Comparison of ENCODE assay signal across 1 fruit fly cellular context in genomic region chrX:8676631-8677224, dm6.
TF ChIP-seq lines count a peak whose summit lies in the region.

Gene Rubicon (plus strand): TSS chrX:8677063.

TF ChIP-seq in whole organism, embryonic, 481 proteins besides CTCF, POLR2A, EP300 and RAD21 (continued from another document and continues in another):
- peak; percentile 23 for TF ChIP-seq chn (GFP tag; optimal IDR thresholded peaks at IDR 0.05; lab: Kevin White, UChicago)
- TF ChIP-seq kah (GFP tag; optimal IDR thresholded peaks at IDR 0.05; lab: Kevin White, UChicago) = no peak
- no peak for TF ChIP-seq Elba2 (GFP tag; optimal IDR thresholded peaks at IDR 0.05; lab: Kevin White, UChicago)
- no peak for TF ChIP-seq Lpt (GFP tag; optimal IDR thresholded peaks at IDR 0.05; lab: Kevin White, UChicago)
- peak; percentile 48 for TF ChIP-seq CG10543 (GFP tag; optimal IDR thresholded peaks at IDR 0.05; lab: Kevin White, UChicago)
- TF ChIP-seq CG9932 (GFP tag; IDR thresholded peaks at IDR 0.05; lab: Robert Waterston, UW) = peak; percentile 64
- TF ChIP-seq Hr78 (GFP tag; optimal IDR thresholded peaks at IDR 0.05; lab: Kevin White, UChicago) = no peak
- TF ChIP-seq CG11723 (GFP tag; optimal IDR thresholded peaks at IDR 0.05; lab: Kevin White, UChicago) = no peak
- TF ChIP-seq sd (tag; optimal IDR thresholded peaks at IDR 0.05; lab: Kevin White, UChicago) = peak; percentile 60
- no peak for TF ChIP-seq CkIIα-i1 (GFP tag; IDR thresholded peaks at IDR 0.05; lab: Robert Waterston, UW)
- TF ChIP-seq CG1602 (GFP tag; optimal IDR thresholded peaks at IDR 0.05; lab: Kevin White, UChicago) = no peak
- peak; percentile 42 for TF ChIP-seq CG17186 (GFP tag; optimal IDR thresholded peaks at IDR 0.05; lab: Kevin White, UChicago)
- TF ChIP-seq CG32772 (GFP tag; IDR thresholded peaks at IDR 0.05; lab: Robert Waterston, UW) = no peak
- TF ChIP-seq unpg (GFP tag; optimal IDR thresholded peaks at IDR 0.05; lab: Kevin White, UChicago) = peak; percentile 11
- TF ChIP-seq nom (GFP tag; optimal IDR thresholded peaks at IDR 0.05; lab: Kevin White, UChicago) = peak; percentile 86
- no peak for TF ChIP-seq CG31441 (GFP tag; IDR thresholded peaks at IDR 0.05; lab: Robert Waterston, UW)
- no peak for TF ChIP-seq Kr (GFP tag; optimal IDR thresholded peaks at IDR 0.05; lab: Kevin White, UChicago)
- TF ChIP-seq ara (GFP tag; IDR thresholded peaks at IDR 0.05; lab: Robert Waterston, UW) = no peak
- TF ChIP-seq h (optimal IDR thresholded peaks at IDR 0.05; lab: Kevin White, UChicago) = no peak
- no peak for TF ChIP-seq CG6175 (GFP tag; IDR thresholded peaks at IDR 0.05; lab: Robert Waterston, UW)
- TF ChIP-seq vfl (GFP tag; optimal IDR thresholded peaks at IDR 0.05; lab: Kevin White, UChicago) = no peak
- TF ChIP-seq kni (GFP tag; optimal IDR thresholded peaks at IDR 0.05; lab: Kevin White, UChicago) = peak; percentile 6
- TF ChIP-seq trem (tag; optimal IDR thresholded peaks at IDR 0.05; lab: Kevin White, UChicago) = peak; percentile 44
- TF ChIP-seq CG10366 (GFP tag; IDR thresholded peaks at IDR 0.05; lab: Robert Waterston, UW) = no peak
- TF ChIP-seq NK7.1 (GFP tag; optimal IDR thresholded peaks at IDR 0.05; lab: Kevin White, UChicago) = no peak
- no peak for TF ChIP-seq Hr39 (optimal IDR thresholded peaks at IDR 0.05; lab: Kevin White, UChicago)
- TF ChIP-seq CG10147 (GFP tag; optimal IDR thresholded peaks at IDR 0.05; lab: Kevin White, UChicago) = peak; percentile 3
- TF ChIP-seq Bgb (GFP tag; IDR thresholded peaks at IDR 0.05; lab: Robert Waterston, UW; ENCODE audit: partially characterized antibody) = peak; percentile 95
- TF ChIP-seq Bteb2 (GFP tag; optimal IDR thresholded peaks at IDR 0.05; lab: Kevin White, UChicago) = no peak
- TF ChIP-seq MBD-R2 (GFP tag; IDR thresholded peaks at IDR 0.05; lab: Robert Waterston, UW) = peak; percentile 83
- TF ChIP-seq CG16779 (GFP tag; IDR thresholded peaks at IDR 0.05; lab: Robert Waterston, UW) = no peak
- TF ChIP-seq prd (optimal IDR thresholded peaks at IDR 0.05; lab: Kevin White, UChicago) = no peak
- TF ChIP-seq prd (GFP tag; IDR thresholded peaks at IDR 0.05; lab: Robert Waterston, UW) = peak; percentile 46; the same call in 1 of the 3 replicates
- TF ChIP-seq CG14667 (GFP tag; IDR thresholded peaks at IDR 0.05; lab: Robert Waterston, UW) = no peak
- TF ChIP-seq CG7928 (GFP tag; optimal IDR thresholded peaks at IDR 0.05; lab: Kevin White, UChicago) = no peak
- no peak for TF ChIP-seq schlank (tag; optimal IDR thresholded peaks at IDR 0.05; lab: Kevin White, UChicago)
- TF ChIP-seq salm (tag; optimal IDR thresholded peaks at IDR 0.05; lab: Kevin White, UChicago) = no peak
- TF ChIP-seq esg (GFP tag; conservative IDR thresholded peaks at IDR 0.05; lab: Robert Waterston, UW) = no peak
- TF ChIP-seq CG5180 (GFP tag; optimal IDR thresholded peaks at IDR 0.05; lab: Kevin White, UChicago) = no peak
- TF ChIP-seq CG11398 (GFP tag; optimal IDR thresholded peaks at IDR 0.05; lab: Kevin White, UChicago) = no peak
- peak; percentile 48; the same call in 2 of the 3 replicates for TF ChIP-seq mld (GFP tag; IDR thresholded peaks at IDR 0.05; lab: Robert Waterston, UW; ENCODE audit: partially characterized antibody)
- TF ChIP-seq CG13287 (GFP tag; IDR thresholded peaks at IDR 0.05; lab: Robert Waterston, UW; ENCODE audit: partially characterized antibody) = peak; percentile 93
- no peak for TF ChIP-seq CG11696 (GFP tag; IDR thresholded peaks at IDR 0.05; lab: Robert Waterston, UW)
- TF ChIP-seq sna (GFP tag; IDR thresholded peaks at IDR 0.05; lab: Robert Waterston, UW; ENCODE audit: partially characterized antibody) = peak; percentile 84
- TF ChIP-seq gcm2 (GFP tag; optimal IDR thresholded peaks at IDR 0.05; lab: Kevin White, UChicago) = no peak
- TF ChIP-seq CG43689 (GFP tag; IDR thresholded peaks at IDR 0.05; lab: Robert Waterston, UW) = no peak
- TF ChIP-seq CG8944 (GFP tag; optimal IDR thresholded peaks at IDR 0.05; lab: Kevin White, UChicago) = no peak
- peak; percentile 72 for TF ChIP-seq CG32532 (GFP tag; IDR thresholded peaks at IDR 0.05; lab: Robert Waterston, UW)
- peak; percentile 49 for TF ChIP-seq Jarid2 (GFP tag; optimal IDR thresholded peaks at IDR 0.05; lab: Kevin White, UChicago)
- peak; percentile 77 for TF ChIP-seq dm (GFP tag; optimal IDR thresholded peaks at IDR 0.05; lab: Kevin White, UChicago)
- TF ChIP-seq CG3838 (GFP tag; optimal IDR thresholded peaks at IDR 0.05; lab: Kevin White, UChicago) = no peak
- TF ChIP-seq insv (GFP tag; optimal IDR thresholded peaks at IDR 0.05; lab: Kevin White, UChicago) = peak in 1 of 2 experiments; percentile 68
- peak; percentile 26; the same call in 1 of the 2 replicates for TF ChIP-seq Awh (GFP tag; IDR thresholded peaks at IDR 0.05; lab: Robert Waterston, UW)
- TF ChIP-seq CG30403 (GFP tag; optimal IDR thresholded peaks at IDR 0.05; lab: Kevin White, UChicago) = no peak
- peak; percentile 64 for TF ChIP-seq gfzf (GFP tag; optimal IDR thresholded peaks at IDR 0.05; lab: Kevin White, UChicago)
- peak; percentile 18 for TF ChIP-seq CG18262 (tag; optimal IDR thresholded peaks at IDR 0.05; lab: Kevin White, UChicago)
- TF ChIP-seq CG18476 (GFP tag; optimal IDR thresholded peaks at IDR 0.05; lab: Kevin White, UChicago) = no peak
- no peak for TF ChIP-seq TFAM (GFP tag; optimal IDR thresholded peaks at IDR 0.05; lab: Kevin White, UChicago)
- no peak for TF ChIP-seq seq (GFP tag; IDR thresholded peaks at IDR 0.05; lab: Robert Waterston, UW)
- TF ChIP-seq sc (optimal IDR thresholded peaks at IDR 0.05; lab: Kevin White, UChicago) = no peak
- TF ChIP-seq sc (GFP tag; optimal IDR thresholded peaks at IDR 0.05; lab: Kevin White, UChicago) = no peak
- TF ChIP-seq CG30020 (tag; optimal IDR thresholded peaks at IDR 0.05; lab: Kevin White, UChicago) = no peak
- peak; percentile 43; the same call in 1 of the 3 replicates for TF ChIP-seq dysf (GFP tag; IDR thresholded peaks at IDR 0.05; lab: Robert Waterston, UW)
- TF ChIP-seq chm (GFP tag; IDR thresholded peaks at IDR 0.05; lab: Robert Waterston, UW) = peak; percentile 68
- TF ChIP-seq zen (tag; optimal IDR thresholded peaks at IDR 0.05; lab: Kevin White, UChicago) = peak; percentile 78
- TF ChIP-seq gro (GFP tag; optimal IDR thresholded peaks at IDR 0.05; lab: Kevin White, UChicago) = peak; percentile 10
- no peak for TF ChIP-seq fd96Cb (tag; optimal IDR thresholded peaks at IDR 0.05; lab: Kevin White, UChicago)
- peak; percentile 49 for TF ChIP-seq ssp (GFP tag; IDR thresholded peaks at IDR 0.05; lab: Robert Waterston, UW)
- no peak for TF ChIP-seq croc (GFP tag; conservative IDR thresholded peaks at IDR 0.05; lab: Robert Waterston, UW)
- TF ChIP-seq CG11456 (GFP tag; IDR thresholded peaks at IDR 0.05; lab: Robert Waterston, UW) = peak; percentile 72; the same call in 2 of the 3 replicates
- TF ChIP-seq CG7839 (tag; optimal IDR thresholded peaks at IDR 0.05; lab: Kevin White, UChicago) = peak; percentile 15
- TF ChIP-seq maf-S (GFP tag; optimal IDR thresholded peaks at IDR 0.05; lab: Kevin White, UChicago) = peak; percentile 34
- peak; percentile 8 for TF ChIP-seq CG2678 (tag; optimal IDR thresholded peaks at IDR 0.05; lab: Kevin White, UChicago)
- no peak for TF ChIP-seq da (GFP tag; optimal IDR thresholded peaks at IDR 0.05; lab: Kevin White, UChicago)
- no peak for TF ChIP-seq otp (GFP tag; IDR thresholded peaks at IDR 0.05; lab: Robert Waterston, UW)
- no peak for TF ChIP-seq Max (GFP tag; optimal IDR thresholded peaks at IDR 0.05; lab: Kevin White, UChicago)
- TF ChIP-seq CG1529 (GFP tag; optimal IDR thresholded peaks at IDR 0.05; lab: Kevin White, UChicago) = no peak
- TF ChIP-seq CG15514 (GFP tag; optimal IDR thresholded peaks at IDR 0.05; lab: Kevin White, UChicago) = peak; percentile 93
- TF ChIP-seq btn (GFP tag; optimal IDR thresholded peaks at IDR 0.05; lab: Kevin White, UChicago) = no peak
- TF ChIP-seq CG4282 (GFP tag; optimal IDR thresholded peaks at IDR 0.05; lab: Kevin White, UChicago) = peak; percentile 39
- TF ChIP-seq dmrt99B (tag; optimal IDR thresholded peaks at IDR 0.05; lab: Kevin White, UChicago) = no peak
- no peak for TF ChIP-seq tap (tag; optimal IDR thresholded peaks at IDR 0.05; lab: Kevin White, UChicago)
- peak; percentile 84 for TF ChIP-seq CG14860 (GFP tag; IDR thresholded peaks at IDR 0.05; lab: Robert Waterston, UW; ENCODE audit: partially characterized antibody)
- peak; percentile 11 for TF ChIP-seq CG4707 (GFP tag; optimal IDR thresholded peaks at IDR 0.05; lab: Kevin White, UChicago)
- no peak for TF ChIP-seq CG14441 (GFP tag; IDR thresholded peaks at IDR 0.05; lab: Robert Waterston, UW)
- TF ChIP-seq CG42726 (GFP tag; IDR thresholded peaks at IDR 0.05; lab: Robert Waterston, UW; ENCODE audit: partially characterized antibody) = peak; percentile 90
- peak; percentile 5 for TF ChIP-seq CG6683 (GFP tag; optimal IDR thresholded peaks at IDR 0.05; lab: Kevin White, UChicago)
- TF ChIP-seq pfk (GFP tag; optimal IDR thresholded peaks at IDR 0.05; lab: Kevin White, UChicago) = no peak
- TF ChIP-seq CG4854 (GFP tag; optimal IDR thresholded peaks at IDR 0.05; lab: Kevin White, UChicago) = no peak
- TF ChIP-seq CG1647 (GFP tag; optimal IDR thresholded peaks at IDR 0.05; lab: Kevin White, UChicago) = no peak
- no peak for TF ChIP-seq CG3281 (GFP tag; optimal IDR thresholded peaks at IDR 0.05; lab: Kevin White, UChicago)
- peak; percentile 88 for TF ChIP-seq unc-4 (GFP tag; IDR thresholded peaks at IDR 0.05; lab: Robert Waterston, UW; ENCODE audit: partially characterized antibody)
- TF ChIP-seq Trl (optimal IDR thresholded peaks at IDR 0.05; lab: Kevin White, UChicago) = no peak
- peak; percentile 36 for TF ChIP-seq Trl (GFP tag; optimal IDR thresholded peaks at IDR 0.05; lab: Kevin White, UChicago)
- TF ChIP-seq ham (GFP tag; IDR thresholded peaks at IDR 0.05; lab: Robert Waterston, UW) = no peak
- no peak for TF ChIP-seq CG12942 (GFP tag; optimal IDR thresholded peaks at IDR 0.05; lab: Kevin White, UChicago)
- TF ChIP-seq bbx (GFP tag; IDR thresholded peaks at IDR 0.05; lab: Robert Waterston, UW; ENCODE audit: partially characterized antibody) = peak; percentile 91
- no peak for TF ChIP-seq Sox102F (GFP tag; optimal IDR thresholded peaks at IDR 0.05; lab: Kevin White, UChicago)
- no peak for TF ChIP-seq Hand (GFP tag; optimal IDR thresholded peaks at IDR 0.05; lab: Kevin White, UChicago)
- TF ChIP-seq inv (GFP tag; IDR thresholded peaks at IDR 0.05; lab: Robert Waterston, UW; ENCODE audit: partially characterized antibody) = peak; percentile 77
- peak; percentile 3 for TF ChIP-seq CG12071 (GFP tag; optimal IDR thresholded peaks at IDR 0.05; lab: Kevin White, UChicago)
- TF ChIP-seq gce (GFP tag; IDR thresholded peaks at IDR 0.05; lab: Robert Waterston, UW) = no peak; the same call in 2 of the 3 replicates
- peak; percentile 48; the same call in 1 of the 2 replicates for TF ChIP-seq stc (GFP tag; IDR thresholded peaks at IDR 0.05; lab: Robert Waterston, UW)
- peak; percentile 26 for TF ChIP-seq Fer3 (tag; optimal IDR thresholded peaks at IDR 0.05; lab: Kevin White, UChicago)
- TF ChIP-seq ftz-f1 (GFP tag; optimal IDR thresholded peaks at IDR 0.05; lab: Kevin White, UChicago) = peak; percentile 97
- no peak for TF ChIP-seq sisA (GFP tag; IDR thresholded peaks at IDR 0.05; lab: Robert Waterston, UW)
- TF ChIP-seq Ets97D (GFP tag; optimal IDR thresholded peaks at IDR 0.05; lab: Kevin White, UChicago) = peak; percentile 89
- TF ChIP-seq CG2120 (GFP tag; optimal IDR thresholded peaks at IDR 0.05; lab: Kevin White, UChicago) = peak; percentile 29
- TF ChIP-seq Dip3 (GFP tag; optimal IDR thresholded peaks at IDR 0.05; lab: Kevin White, UChicago) = peak; percentile 99
- peak; percentile 89 for TF ChIP-seq Lhr (GFP tag; optimal IDR thresholded peaks at IDR 0.05; lab: Kevin White, UChicago)
- TF ChIP-seq CG8290 (GFP tag; optimal IDR thresholded peaks at IDR 0.05; lab: Kevin White, UChicago) = peak; percentile 96
- TF ChIP-seq CG8290 (tag; optimal IDR thresholded peaks at IDR 0.05; lab: Kevin White, UChicago) = peak; percentile 72 to 97
- peak; percentile 20; the same call in 1 of the 3 replicates for TF ChIP-seq Optix (GFP tag; IDR thresholded peaks at IDR 0.05; lab: Robert Waterston, UW)
- TF ChIP-seq nerfin-1 (tag; optimal IDR thresholded peaks at IDR 0.05; lab: Kevin White, UChicago) = peak; percentile 31
- no peak for TF ChIP-seq HLH54F (GFP tag; optimal IDR thresholded peaks at IDR 0.05; lab: Kevin White, UChicago)
- TF ChIP-seq NC2α (GFP tag; optimal IDR thresholded peaks at IDR 0.05; lab: Kevin White, UChicago) = no peak
- peak; percentile 17 for TF ChIP-seq CG9727 (GFP tag; optimal IDR thresholded peaks at IDR 0.05; lab: Kevin White, UChicago)
- TF ChIP-seq CG8089 (GFP tag; optimal IDR thresholded peaks at IDR 0.05; lab: Kevin White, UChicago) = peak; percentile 37
- TF ChIP-seq Eip74EF (GFP tag; optimal IDR thresholded peaks at IDR 0.05; lab: Kevin White, UChicago) = no peak
- TF ChIP-seq sob (GFP tag; IDR thresholded peaks at IDR 0.05; lab: Robert Waterston, UW) = 0 out of 2 replicates have a peak, but pooled peaks have one; percentile 43
- no peak for TF ChIP-seq br (optimal IDR thresholded peaks at IDR 0.05; lab: Kevin White, UChicago)
- no peak for TF ChIP-seq grn (GFP tag; optimal IDR thresholded peaks at IDR 0.05; lab: Kevin White, UChicago)
- TF ChIP-seq CG7745 (tag; optimal IDR thresholded peaks at IDR 0.05; lab: Kevin White, UChicago) = no peak
- peak; percentile 16 to 24 for TF ChIP-seq Hr51 (GFP tag; optimal IDR thresholded peaks at IDR 0.05; lab: Kevin White, UChicago)
- no peak for TF ChIP-seq eyg (GFP tag; optimal IDR thresholded peaks at IDR 0.05; lab: Kevin White, UChicago)
- no peak for TF ChIP-seq Vsx1 (GFP tag; optimal IDR thresholded peaks at IDR 0.05; lab: Kevin White, UChicago)
- 0 out of 2 replicates have a peak, but pooled peaks have one; percentile 17 for TF ChIP-seq Adf1 (GFP tag; IDR thresholded peaks at IDR 0.05; lab: Robert Waterston, UW)
- peak; percentile 37 for TF ChIP-seq CG17802 (tag; optimal IDR thresholded peaks at IDR 0.05; lab: Kevin White, UChicago)
- TF ChIP-seq CG3163 (GFP tag; optimal IDR thresholded peaks at IDR 0.05; lab: Kevin White, UChicago) = peak; percentile 50
- TF ChIP-seq HLHmδ (GFP tag; optimal IDR thresholded peaks at IDR 0.05; lab: Kevin White, UChicago) = peak; percentile 76
- peak; percentile 91 for TF ChIP-seq HLH4C (GFP tag; IDR thresholded peaks at IDR 0.05; lab: Robert Waterston, UW; ENCODE audit: partially characterized antibody)
- peak; percentile 35 for TF ChIP-seq pho (GFP tag; optimal IDR thresholded peaks at IDR 0.05; lab: Kevin White, UChicago)
- peak; percentile 26 for TF ChIP-seq CG34376 (GFP tag; optimal IDR thresholded peaks at IDR 0.05; lab: Kevin White, UChicago)
